Worm (Caenorhabditis elegans): ENCODE results near the gene F41F3.1.

Gene F41F3.1

ce11 chrV:4651480-4651879 lies 2.9 kb upstream of the F41F3.1 start:
- no peak for TF ChIP-seq ces-1 (GFP tag; optimal IDR thresholded peaks at IDR 0.05)
- peak; percentile 20 for TF ChIP-seq ham-2 (GFP tag; optimal IDR thresholded peaks at IDR 0.05)
- no peak for TF ChIP-seq lsy-2 (tag; optimal IDR thresholded peaks at IDR 0.05)
- TF ChIP-seq elt-1 (tag; optimal IDR thresholded peaks at IDR 0.05; ENCODE audit: borderline replicate concordance, insufficient read depth): peak; percentile 53
- TF ChIP-seq pha-4 (tag; optimal IDR thresholded peaks at IDR 0.05): no peak
- no peak for TF ChIP-seq mls-2 (tag; optimal IDR thresholded peaks at IDR 0.05)
- TF ChIP-seq sptf-1 (tag; optimal IDR thresholded peaks at IDR 0.05): no peak

DNA sequence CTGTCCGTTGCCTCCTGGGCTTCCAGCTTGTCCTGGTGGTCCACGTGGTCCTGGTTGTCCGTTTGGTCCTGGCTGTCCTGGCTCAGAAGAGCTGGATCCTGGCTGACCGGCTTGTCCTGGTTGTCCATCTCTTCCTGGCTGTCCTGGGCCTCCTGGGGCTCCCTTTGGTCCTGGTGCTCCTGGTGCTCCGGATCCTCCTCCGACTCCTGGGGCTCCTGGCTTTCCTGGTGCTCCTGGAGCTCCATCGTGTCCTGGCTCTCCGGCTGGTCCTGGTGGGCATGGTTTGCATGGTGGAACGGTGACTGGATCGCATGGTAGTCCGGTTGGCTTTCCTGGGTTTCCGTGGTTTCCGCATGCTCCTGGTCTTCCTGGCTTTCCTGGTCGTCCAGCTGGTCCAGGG lies 1.3 kb upstream of the F41F3.1 start:
- TF ChIP-seq unc-39 (tag; optimal IDR thresholded peaks at IDR 0.05) (no peak), lin-13 (tag; optimal IDR thresholded peaks at IDR 0.05) (no peak), pha-4 (tag; optimal IDR thresholded peaks at IDR 0.05) (no peak), M03D4.4 (tag; optimal IDR thresholded peaks at IDR 0.05) (no peak), unc-62 (GFP tag; optimal IDR thresholded peaks at IDR 0.05) (no peak), nhr-12 (tag; optimal IDR thresholded peaks at IDR 0.05) (no peak), ztf-11 (tag; optimal IDR thresholded peaks at IDR 0.05) (no peak), unc-120 (tag; optimal IDR thresholded peaks at IDR 0.05; ENCODE audit: poor library complexity, severe bottlenecking) (no peak)

ce11 chrV:4655175-4655574 lies 820 bp downstream of the F41F3.1 start, which contains the start of gene F41F3.9:
TSS of gene F41F3.9 (plus strand) at chrV:4655475.
- no peak for TF ChIP-seq ceh-39 (tag; optimal IDR thresholded peaks at IDR 0.05)
- TF ChIP-seq lin-32 (GFP tag; optimal IDR thresholded peaks at IDR 0.05): no peak
- TF ChIP-seq elt-1 (tag; optimal IDR thresholded peaks at IDR 0.05; ENCODE audit: borderline replicate concordance, insufficient read depth): no peak
- TF ChIP-seq nhr-76 (tag; optimal IDR thresholded peaks at IDR 0.05): no peak
- TF ChIP-seq ceh-83 (GFP tag; optimal IDR thresholded peaks at IDR 0.05): no peak
- no peak for TF ChIP-seq snpc-4 (tag; optimal IDR thresholded peaks at IDR 0.05)
- no peak for TF ChIP-seq lin-13 (tag; optimal IDR thresholded peaks at IDR 0.05)
- TF ChIP-seq nhr-12 (tag; optimal IDR thresholded peaks at IDR 0.05): no peak
- no peak for TF ChIP-seq ces-1 (GFP tag; optimal IDR thresholded peaks at IDR 0.05)
- TF ChIP-seq bed-3 (GFP tag; optimal IDR thresholded peaks at IDR 0.05): no peak
- no peak for TF ChIP-seq M03D4.4 (tag; optimal IDR thresholded peaks at IDR 0.05)
- TF ChIP-seq ceh-43 (GFP tag; optimal IDR thresholded peaks at IDR 0.05): no peak
- TF ChIP-seq hlh-1 (tag; optimal IDR thresholded peaks at IDR 0.05): no peak
- no peak for TF ChIP-seq cnd-1 (tag; optimal IDR thresholded peaks at IDR 0.05)
- no peak for TF ChIP-seq blmp-1 (tag; optimal IDR thresholded peaks at IDR 0.05)
- no peak for TF ChIP-seq ztf-11 (tag; optimal IDR thresholded peaks at IDR 0.05)

DNA sequence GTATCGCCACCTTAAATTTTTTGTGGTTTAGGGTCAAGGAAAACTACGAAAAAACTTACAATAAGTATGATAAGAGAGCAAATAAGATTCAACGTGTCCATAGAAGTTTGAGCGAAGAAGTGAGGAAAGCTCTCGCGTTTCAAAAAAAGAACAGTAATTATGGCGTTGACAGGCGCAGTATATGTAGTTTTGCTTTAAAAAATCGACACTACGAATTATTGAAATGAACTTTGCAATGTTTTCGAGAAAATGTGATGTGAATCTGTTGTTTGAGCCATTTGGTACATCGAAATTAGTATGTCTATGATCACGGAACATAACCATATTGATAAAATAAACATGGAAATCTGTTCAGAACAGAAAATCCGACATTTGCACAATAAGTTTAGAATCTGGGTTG lies 8.0 kb downstream of the F41F3.1 start, which contains the start of gene srx-74:
Gene srx-74 (minus strand): TSS at position 101 of the 400 bp plus-strand sequence.
- no peak for TF ChIP-seq ceh-39 (tag; optimal IDR thresholded peaks at IDR 0.05)
- TF ChIP-seq cnd-1 (tag; optimal IDR thresholded peaks at IDR 0.05): no peak
- no peak for TF ChIP-seq mep-1 (tag; optimal IDR thresholded peaks at IDR 0.05)
- no peak for TF ChIP-seq lin-32 (GFP tag; optimal IDR thresholded peaks at IDR 0.05)
- TF ChIP-seq ceh-43 (GFP tag; optimal IDR thresholded peaks at IDR 0.05): no peak
- TF ChIP-seq M03D4.4 (tag; optimal IDR thresholded peaks at IDR 0.05): no peak
- no peak for TF ChIP-seq elt-3 (tag; optimal IDR thresholded peaks at IDR 0.05)
- no peak for TF ChIP-seq snpc-4 (tag; optimal IDR thresholded peaks at IDR 0.05)
- no peak for TF ChIP-seq unc-62 (GFP tag; optimal IDR thresholded peaks at IDR 0.05)
- TF ChIP-seq hlh-1 (tag; optimal IDR thresholded peaks at IDR 0.05): no peak
- TF ChIP-seq nhr-76 (tag; optimal IDR thresholded peaks at IDR 0.05): no peak
- no peak for TF ChIP-seq sem-2 (GFP tag; optimal IDR thresholded peaks at IDR 0.05)
- TF ChIP-seq nhr-28 (tag; optimal IDR thresholded peaks at IDR 0.05): no peak
- no peak for TF ChIP-seq pha-4 (tag; optimal IDR thresholded peaks at IDR 0.05)
- TF ChIP-seq drap-1 (GFP tag; optimal IDR thresholded peaks at IDR 0.05): no peak
- no peak for TF ChIP-seq nhr-2 (tag; optimal IDR thresholded peaks at IDR 0.05)
- TF ChIP-seq sptf-1 (tag; optimal IDR thresholded peaks at IDR 0.05): no peak

ce11 chrV:4665651-4666050 lies 11.3 kb downstream of the F41F3.1 start, which contains the start of gene srx-73:
TSS of gene srx-73 (minus strand) at chrV:4665751.
- TF ChIP-seq ceh-39 (tag; optimal IDR thresholded peaks at IDR 0.05): no peak
- no peak for TF ChIP-seq ham-2 (GFP tag; optimal IDR thresholded peaks at IDR 0.05)
- TF ChIP-seq lsy-2 (tag; optimal IDR thresholded peaks at IDR 0.05): no peak
- TF ChIP-seq ceh-83 (GFP tag; optimal IDR thresholded peaks at IDR 0.05): no peak
- TF ChIP-seq snpc-4 (tag; optimal IDR thresholded peaks at IDR 0.05): no peak
- TF ChIP-seq sptf-1 (tag; optimal IDR thresholded peaks at IDR 0.05): no peak
- no peak for TF ChIP-seq elt-3 (tag; optimal IDR thresholded peaks at IDR 0.05)
- no peak for TF ChIP-seq zip-8 (tag; optimal IDR thresholded peaks at IDR 0.05)
- TF ChIP-seq elt-1 (tag; optimal IDR thresholded peaks at IDR 0.05; ENCODE audit: borderline replicate concordance, insufficient read depth): no peak
- no peak for TF ChIP-seq blmp-1 (tag; optimal IDR thresholded peaks at IDR 0.05)
- TF ChIP-seq nhr-2 (tag; optimal IDR thresholded peaks at IDR 0.05): no peak
- no peak for TF ChIP-seq mep-1 (tag; optimal IDR thresholded peaks at IDR 0.05)
- TF ChIP-seq unc-39 (tag; optimal IDR thresholded peaks at IDR 0.05): no peak
